Fruit fly (Drosophila melanogaster) whole organism, embryonic: ENCODE measurements around the gene CG14147.

Experiments
- Abd-B ChIP-seq: fragments of 200-800 bp; sonication (Bioruptor generic); optimal IDR thresholded peaks from 2 replicates; lab custom pipeline; 2018; ENCODE audit warnings: missing biosample characterization, mild to moderate bottlenecking, missing genetic modification characterization, moderate library complexity
- Atf6 ChIP-seq: fragments of 200-800 bp; sonication (Bioruptor generic); IDR thresholded peaks from 2 replicates; pipeline ENCODE4 v1.3.6; 2022; ENCODE audit warnings: missing biosample characterization, missing genetic modification characterization
- CG10565 ChIP-seq: fragments of 200-800 bp; sonication (Bioruptor generic); optimal IDR thresholded peaks from 3 replicates; lab custom pipeline; 2016; ENCODE audit warnings: missing biosample characterization, mild to moderate bottlenecking, missing genetic modification characterization
- CG11504 ChIP-seq: fragments of 200-800 bp; sonication (Bioruptor generic); optimal IDR thresholded peaks from 3 replicates; lab custom pipeline; 2019; ENCODE audit warnings: missing biosample characterization, mild to moderate bottlenecking, missing genetic modification characterization, moderate library complexity
- CG12155 ChIP-seq: fragments of 200-800 bp; sonication (Bioruptor generic); optimal IDR thresholded peaks from 3 replicates; lab custom pipeline; 2016; ENCODE audit warnings: missing biosample characterization, missing genetic modification characterization
- CG12942 ChIP-seq: fragments of 200-800 bp; sonication (Bioruptor generic); optimal IDR thresholded peaks from 3 replicates; lab custom pipeline; 2016; ENCODE audit warnings: missing biosample characterization, missing genetic modification characterization
- CG14860 ChIP-seq: fragments of 200-800 bp; sonication (Bioruptor generic); IDR thresholded peaks from 3 replicates; pipeline ENCODE4 v1.3.6; 2022; ENCODE audit warnings: missing biosample characterization, missing genetic modification characterization; ENCODE audit not compliant: partially characterized antibody
- CG15601 ChIP-seq: fragments of 200-800 bp; sonication (Bioruptor generic); optimal IDR thresholded peaks from 3 replicates; lab custom pipeline; 2019; ENCODE audit warnings: missing biosample characterization, mild to moderate bottlenecking, missing genetic modification characterization, moderate library complexity
- CG16779 ChIP-seq: fragments of 200-800 bp; sonication (Bioruptor generic); IDR thresholded peaks from 2 replicates; pipeline ENCODE4 v1.3.6; 2022; ENCODE audit warnings: missing biosample characterization, missing genetic modification characterization
- CG16813 ChIP-seq: fragments of 200-800 bp; sonication (Bioruptor generic); IDR thresholded peaks from 3 replicates; pipeline ENCODE4 v1.3.6; 2022; ENCODE audit warnings: missing biosample characterization, missing genetic modification characterization; ENCODE audit not compliant: partially characterized antibody
- CG5245 ChIP-seq: fragments of 200-800 bp; sonication (Bioruptor generic); optimal IDR thresholded peaks from 3 replicates; lab custom pipeline; 2016; ENCODE audit warnings: missing biosample characterization, missing genetic modification characterization
- CG8290 ChIP-seq, 3 experiments: fragments of 200-800 bp; sonication (Bioruptor generic); optimal IDR thresholded peaks; 2 replicates each; lab custom pipeline; 2016 to 2019; ENCODE audit warnings: missing biosample characterization in 3 of 3, missing genetic modification characterization in 3 of 3, mild to moderate bottlenecking in 2 of 3, moderate library complexity in 1 of 3
- CG9609 ChIP-seq: fragments of 200-800 bp; sonication (Bioruptor generic); optimal IDR thresholded peaks from 3 replicates; lab custom pipeline; 2016; ENCODE audit warnings: missing biosample characterization, missing genetic modification characterization
- D ChIP-seq, 2 experiments: fragments of 200-800 bp in 1 of 2; fragments of >200 bp in 1 of 2; sonication (Bioruptor generic) in 1 of 2; optimal IDR thresholded peaks; 2 replicates in 1 of 2; 3 replicates in 1 of 2; lab custom pipeline; 2017; ENCODE audit warnings: mild to moderate bottlenecking in 1 of 2, missing biosample characterization in 1 of 2, missing genetic modification characterization in 1 of 2, missing genetic modification reagents in 1 of 2
- Dp ChIP-seq: fragments of 200-800 bp; sonication (Bioruptor generic); optimal IDR thresholded peaks from 2 replicates; lab custom pipeline; 2018; ENCODE audit warnings: missing biosample characterization, mild to moderate bottlenecking, missing genetic modification characterization, moderate library complexity
- Ets65A ChIP-seq: fragments of 200-800 bp; sonication (Bioruptor generic); peaks from one replicate; lab custom pipeline; 2016; ENCODE audit warnings: missing biosample characterization, missing genetic modification characterization
- HLH54F ChIP-seq: fragments of 200-800 bp; sonication (Bioruptor generic); optimal IDR thresholded peaks from 3 replicates; lab custom pipeline; 2016; ENCODE audit warnings: missing biosample characterization, missing genetic modification characterization
- HLHmδ ChIP-seq: fragments of 200-800 bp; sonication (Bioruptor generic); optimal IDR thresholded peaks from 2 replicates; lab custom pipeline; 2018; ENCODE audit warnings: missing biosample characterization, mild to moderate bottlenecking, missing genetic modification characterization, moderate library complexity
- MESR4 ChIP-seq: fragments of 200-800 bp; sonication (Bioruptor generic); optimal IDR thresholded peaks from 2 replicates; lab custom pipeline; 2018; ENCODE audit warnings: missing biosample characterization, mild to moderate bottlenecking, missing genetic modification characterization, moderate library complexity
- Nf-YB ChIP-seq: fragments of 200-800 bp; sonication (Bioruptor generic); optimal IDR thresholded peaks from 3 replicates; lab custom pipeline; 2019; ENCODE audit warnings: missing biosample characterization, mild to moderate bottlenecking, missing genetic modification characterization, moderate library complexity
- Nf-YC ChIP-seq: fragments of 200-800 bp; optimal IDR thresholded peaks from 3 replicates; lab custom pipeline; 2019; ENCODE audit warnings: missing biosample characterization, mild to moderate bottlenecking, missing genetic modification characterization, moderate library complexity
- Ravus ChIP-seq: fragments of 200-800 bp; sonication (Bioruptor generic); IDR thresholded peaks from 2 replicates; pipeline ENCODE4 v1.3.6; 2022; ENCODE audit warnings: missing biosample characterization, missing genetic modification characterization
- Sox102F ChIP-seq: fragments of 200-800 bp; sonication (Bioruptor generic); optimal IDR thresholded peaks from 2 replicates; lab custom pipeline; 2018; ENCODE audit warnings: missing biosample characterization, mild to moderate bottlenecking, missing genetic modification characterization, moderate library complexity
- Ssrp ChIP-seq: fragments of 200-800 bp; sonication (Bioruptor generic); optimal IDR thresholded peaks from 2 replicates; lab custom pipeline; 2018; ENCODE audit warnings: missing biosample characterization, mild to moderate bottlenecking, missing genetic modification characterization, moderate library complexity
- ase ChIP-seq: fragments of 200-800 bp; sonication (Bioruptor generic); IDR thresholded peaks from 3 replicates; pipeline ENCODE4 v1.3.6; 2022; ENCODE audit warnings: missing biosample characterization, missing genetic modification characterization
- crc ChIP-seq: fragments of 200-800 bp; sonication (Bioruptor generic); optimal IDR thresholded peaks from 2 replicates; lab custom pipeline; 2016; ENCODE audit warnings: missing biosample characterization, missing genetic modification characterization
- eyg ChIP-seq: fragments of 200-800 bp; sonication (Bioruptor generic); optimal IDR thresholded peaks from 3 replicates; lab custom pipeline; 2016; ENCODE audit warnings: missing biosample characterization, missing genetic modification characterization
- jing ChIP-seq: fragments of 200-800 bp; sonication (Bioruptor generic); optimal IDR thresholded peaks from 2 replicates; lab custom pipeline; 2018; ENCODE audit warnings: missing biosample characterization, mild to moderate bottlenecking, missing genetic modification characterization
- klu ChIP-seq: fragments of 200-800 bp; sonication (Bioruptor generic); IDR thresholded peaks from 2 replicates; pipeline ENCODE4 v1.3.6; 2022; ENCODE audit warnings: missing biosample characterization, missing genetic modification characterization
- knrl ChIP-seq: fragments of 200-800 bp; sonication (Bioruptor generic); IDR thresholded peaks from 3 replicates; pipeline ENCODE4 v1.3.6; 2022; ENCODE audit warnings: missing biosample characterization, missing genetic modification characterization; ENCODE audit not compliant: partially characterized antibody
- salm ChIP-seq: fragments of 200-800 bp; sonication (Bioruptor generic); optimal IDR thresholded peaks from 2 replicates; lab custom pipeline; 2018; ENCODE audit warnings: missing biosample characterization, mild to moderate bottlenecking, missing genetic modification characterization
- sd ChIP-seq: fragments of 200-800 bp; sonication (Bioruptor generic); optimal IDR thresholded peaks from 3 replicates; lab custom pipeline; 2018; ENCODE audit warnings: missing biosample characterization, mild to moderate bottlenecking, missing genetic modification characterization, moderate library complexity
- sqz ChIP-seq: fragments of 200-800 bp; sonication (Bioruptor generic); optimal IDR thresholded peaks from 3 replicates; lab custom pipeline; 2018; ENCODE audit warnings: missing biosample characterization, mild to moderate bottlenecking, missing genetic modification characterization
- trem ChIP-seq: fragments of 200-800 bp; optimal IDR thresholded peaks from 3 replicates; lab custom pipeline; 2019; ENCODE audit warnings: missing biosample characterization, mild to moderate bottlenecking, missing genetic modification characterization, moderate library complexity
- wek ChIP-seq: fragments of 200-800 bp; sonication (Bioruptor generic); optimal IDR thresholded peaks from 3 replicates; lab custom pipeline; 2018; ENCODE audit warnings: missing biosample characterization, mild to moderate bottlenecking, missing genetic modification characterization, moderate library complexity
- yki ChIP-seq: fragments of >200 bp; optimal IDR thresholded peaks from 3 replicates; lab custom pipeline; 2018
- z ChIP-seq: fragments of 200-800 bp; sonication (Bioruptor generic); IDR thresholded peaks from 3 replicates; pipeline ENCODE4 v1.3.6; 2022; ENCODE audit warnings: missing biosample characterization, missing genetic modification characterization

CG14147 gene

DNA sequence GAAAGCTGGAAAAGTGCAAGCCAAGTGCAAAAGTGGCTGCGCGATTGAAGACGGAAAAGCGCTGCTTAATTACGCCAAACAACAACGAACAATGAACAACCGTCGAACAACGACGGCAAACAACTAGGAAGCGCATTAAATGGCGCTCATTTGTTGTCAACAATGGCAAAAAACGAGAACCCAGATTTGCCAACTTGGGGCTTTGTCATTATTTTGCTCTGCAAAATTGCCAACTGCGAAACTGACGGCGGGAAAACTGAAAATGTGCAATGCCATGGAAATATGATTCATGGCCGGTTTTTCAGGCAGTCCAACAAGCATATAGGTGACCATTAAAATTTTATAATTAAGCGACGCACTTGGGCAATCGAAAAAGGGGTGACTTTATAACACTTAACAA lies 16.1 kb downstream of the CG14147 start:
- TF ChIP-seq Ets65A = peak; percentile 54
- TF ChIP-seq ase (GFP tag; lab: Robert Waterston, UW) = no peak

- TF ChIP-seq trem (tag; lab: Kevin White, UChicago) (no peak), CG16813 (GFP tag; lab: Robert Waterston, UW) (no peak), MESR4 (GFP tag; lab: Kevin White, UChicago) (no peak), sd (tag; lab: Kevin White, UChicago) (no peak), HLH54F (no peak), knrl (GFP tag; lab: Robert Waterston, UW) (no peak), z (no peak), HLHmδ (GFP tag; lab: Kevin White, UChicago) (no peak), Ssrp (no peak), eyg (no peak), jing (GFP tag; lab: Kevin White, UChicago) (no peak)
Observed at dm6 chr3L:10989305-10989704, 16.9 kb downstream of the CG14147 start.

dm6 chr3L:10989873-10990272 lies 17.4 kb downstream of the CG14147 start:
- TF ChIP-seq CG12155 (GFP tag; lab: Kevin White, UChicago) = no peak
- TF ChIP-seq CG5245 = no peak
- TF ChIP-seq wek (GFP tag; lab: Kevin White, UChicago) = no peak
- TF ChIP-seq Ssrp = no peak
- peak; percentile 91 for TF ChIP-seq CG11504 (tag; lab: Kevin White, UChicago)
- TF ChIP-seq klu (GFP tag; lab: Robert Waterston, UW) = 0 out of 2 replicates have a peak, but pooled peaks have one; percentile 5
- no peak for TF ChIP-seq Atf6 (GFP tag; lab: Robert Waterston, UW)
- TF ChIP-seq crc (GFP tag; lab: Kevin White, UChicago) = no peak
- TF ChIP-seq Abd-B = no peak
- no peak for TF ChIP-seq D (optimal IDR thresholded peaks at IDR 0.05; lab: Kevin White, UChicago)
- TF ChIP-seq D (GFP tag; optimal IDR thresholded peaks at IDR 0.05; lab: Kevin White, UChicago) = no peak
- TF ChIP-seq CG14860 (GFP tag; lab: Robert Waterston, UW) = no peak
- no peak for TF ChIP-seq CG8290 (GFP tag; optimal IDR thresholded peaks at IDR 0.05; lab: Kevin White, UChicago)
- TF ChIP-seq CG8290 (tag; optimal IDR thresholded peaks at IDR 0.05; lab: Kevin White, UChicago) = no peak
- TF ChIP-seq CG15601 (tag; lab: Kevin White, UChicago) = no peak
- no peak for TF ChIP-seq CG9609 (GFP tag; lab: Kevin White, UChicago)
- TF ChIP-seq Dp = no peak
- no peak for TF ChIP-seq CG10565
- no peak for TF ChIP-seq Ravus (GFP tag; lab: Robert Waterston, UW)
- no peak for TF ChIP-seq CG12942
- TF ChIP-seq sqz (GFP tag; lab: Kevin White, UChicago) = peak; percentile 22
- no peak for TF ChIP-seq yki (lab: Kevin White, UChicago)
- TF ChIP-seq Nf-YB = peak; percentile 65
- TF ChIP-seq CG16779 (GFP tag; lab: Robert Waterston, UW) = no peak
- TF ChIP-seq Nf-YC = peak; percentile 38
- no peak for TF ChIP-seq Sox102F (GFP tag; lab: Kevin White, UChicago)
- TF ChIP-seq salm (tag; lab: Kevin White, UChicago) = no peak
